Fruit fly (Drosophila melanogaster) whole organism, prepupa: ENCODE results near the gene CG5861.
A peak's percentile ranks its signal among the peaks of the same experiment; 100 is the strongest.

Experiments
- Blimp-1 ChIP-seq: fragments of 200-800 bp; sonication (Bioruptor generic); optimal IDR thresholded peaks from 3 replicates; lab custom pipeline; 2017; ENCODE audit warnings: missing biosample characterization, missing genetic modification characterization, mild to moderate bottlenecking, moderate library complexity, missing genetic modification reagents
- CG10669 ChIP-seq: fragments of 200-800 bp; sonication (Bioruptor generic); optimal IDR thresholded peaks from 3 replicates; lab custom pipeline; 2018; ENCODE audit warnings: missing biosample characterization, mild to moderate bottlenecking, missing genetic modification characterization, moderate library complexity
- CG11294 ChIP-seq: fragments of 200-800 bp; sonication (Bioruptor generic); IDR thresholded peaks from 2 replicates; pipeline ENCODE4 v1.3.6; 2022; ENCODE audit warnings: missing biosample characterization, missing genetic modification characterization
- CG11762 ChIP-seq: fragments of 200-800 bp; sonication (Bioruptor generic); optimal IDR thresholded peaks from 3 replicates; lab custom pipeline; 2016; ENCODE audit warnings: missing biosample characterization, missing genetic modification characterization; ENCODE audit not compliant: insufficient read depth
- CG11902 ChIP-seq: fragments of 200-800 bp; sonication (Bioruptor generic); optimal IDR thresholded peaks from 3 replicates; lab custom pipeline; 2016; ENCODE audit warnings: missing biosample characterization, missing genetic modification characterization
- CG15336 ChIP-seq: fragments of 200-800 bp; sonication (Bioruptor generic); IDR thresholded peaks from 2 replicates; pipeline ENCODE4 v1.3.6; 2022; ENCODE audit warnings: missing biosample characterization, missing genetic modification characterization
- CG1621 ChIP-seq: fragments of 200-800 bp; sonication (Bioruptor generic); optimal IDR thresholded peaks from 3 replicates; lab custom pipeline; 2018; ENCODE audit warnings: missing biosample characterization, mild to moderate bottlenecking, missing genetic modification characterization
- CG16779 ChIP-seq: fragments of 200-800 bp; sonication (Bioruptor generic); optimal IDR thresholded peaks from 3 replicates; lab custom pipeline; 2017; ENCODE audit warnings: missing biosample characterization, mild to moderate bottlenecking, missing genetic modification characterization
- CG31627 ChIP-seq: fragments of 200-800 bp; sonication (Bioruptor generic); optimal IDR thresholded peaks from 3 replicates; lab custom pipeline; 2016; ENCODE audit warnings: missing biosample characterization, missing genetic modification characterization
- CG32006 ChIP-seq: fragments of 200-800 bp; sonication (Bioruptor generic); optimal IDR thresholded peaks from 3 replicates; lab custom pipeline; 2017; ENCODE audit warnings: missing biosample characterization, mild to moderate bottlenecking, missing genetic modification characterization
- CG34406 ChIP-seq: fragments of 200-800 bp; sonication (Bioruptor generic); optimal IDR thresholded peaks from 3 replicates; lab custom pipeline; 2016; ENCODE audit warnings: missing biosample characterization, missing genetic modification characterization
- CG3919 ChIP-seq: fragments of 200-800 bp; sonication (Bioruptor generic); optimal IDR thresholded peaks from 3 replicates; lab custom pipeline; 2016; ENCODE audit warnings: missing biosample characterization, missing genetic modification characterization
- CG4318 ChIP-seq: fragments of 200-800 bp; sonication (Bioruptor generic); optimal IDR thresholded peaks from 3 replicates; lab custom pipeline; 2017; ENCODE audit warnings: missing biosample characterization, mild to moderate bottlenecking, missing genetic modification characterization
- CG6163 ChIP-seq: fragments of 200-800 bp; sonication (Bioruptor generic); IDR thresholded peaks from 3 replicates; pipeline ENCODE4 v1.3.6; 2022; ENCODE audit warnings: missing biosample characterization, missing genetic modification characterization
- CG6792 ChIP-seq: fragments of 200-800 bp; sonication (Bioruptor generic); optimal IDR thresholded peaks from 3 replicates; lab custom pipeline; 2016; ENCODE audit warnings: missing biosample characterization, missing genetic modification characterization
- CG6808 ChIP-seq: fragments of 200-800 bp; sonication (Bioruptor generic); optimal IDR thresholded peaks from 3 replicates; lab custom pipeline; 2017; ENCODE audit warnings: missing biosample characterization, missing genetic modification characterization, mild to moderate bottlenecking, moderate library complexity, missing genetic modification reagents
- CG6854 ChIP-seq: fragments of 200-800 bp; sonication (Bioruptor generic); optimal IDR thresholded peaks from 2 replicates; lab custom pipeline; 2017; ENCODE audit warnings: missing biosample characterization, mild to moderate bottlenecking, missing genetic modification characterization
- CG7368 ChIP-seq: fragments of 200-800 bp; sonication (Bioruptor generic); optimal IDR thresholded peaks from 3 replicates; lab custom pipeline; 2016; ENCODE audit warnings: missing biosample characterization, missing genetic modification characterization
- CG8119 ChIP-seq: fragments of 200-800 bp; sonication (Bioruptor generic); IDR thresholded peaks from 3 replicates; pipeline ENCODE4 v1.3.6; 2022; ENCODE audit warnings: missing biosample characterization, missing genetic modification characterization
- CG8319 ChIP-seq: fragments of 200-800 bp; sonication (Bioruptor generic); optimal IDR thresholded peaks from 3 replicates; lab custom pipeline; 2016; ENCODE audit warnings: missing biosample characterization, missing genetic modification characterization
- CG8632 ChIP-seq: fragments of 200-800 bp; sonication (Bioruptor generic); optimal IDR thresholded peaks from 3 replicates; lab custom pipeline; 2016; ENCODE audit warnings: missing biosample characterization, missing genetic modification characterization
- CG9139 ChIP-seq: fragments of 200-800 bp; sonication (Bioruptor generic); optimal IDR thresholded peaks from 3 replicates; lab custom pipeline; 2017; ENCODE audit warnings: missing biosample characterization, mild to moderate bottlenecking, missing genetic modification characterization
- Eip78C ChIP-seq: fragments of 200-800 bp; sonication (Bioruptor generic); peaks from one replicate; lab custom pipeline; 2016; ENCODE audit warnings: missing biosample characterization, missing genetic modification characterization
- Eip93F ChIP-seq: fragments of 200-800 bp; sonication (Bioruptor generic); optimal IDR thresholded peaks from 2 replicates; lab custom pipeline; 2016; ENCODE audit warnings: missing biosample characterization, mild to moderate bottlenecking, missing genetic modification characterization
- Ets21C ChIP-seq: fragments of 200-800 bp; sonication (Bioruptor generic); optimal IDR thresholded peaks from 3 replicates; lab custom pipeline; 2016; ENCODE audit warnings: missing biosample characterization, missing genetic modification characterization
- Ets96B ChIP-seq: fragments of 200-800 bp; optimal IDR thresholded peaks from 2 replicates; lab custom pipeline; 2019; ENCODE audit warnings: missing biosample characterization, mild to moderate bottlenecking, missing genetic modification characterization, moderate library complexity
- Gug ChIP-seq: fragments of 200-800 bp; sonication (Bioruptor generic); IDR thresholded peaks from 2 replicates; pipeline ENCODE4 v1.3.6; 2022; ENCODE audit warnings: missing biosample characterization, missing genetic modification characterization
- Hr38 ChIP-seq: sonication (Bioruptor generic); optimal IDR thresholded peaks from 2 replicates; lab custom pipeline; 2016; ENCODE audit warnings: missing biosample characterization, missing genetic modification characterization
- Hr39 ChIP-seq: fragments of 200-800 bp; sonication (Bioruptor generic); optimal IDR thresholded peaks from 2 replicates; lab custom pipeline; 2016; ENCODE audit warnings: missing biosample characterization, missing genetic modification characterization
- Hr4 ChIP-seq: fragments of 200-800 bp; sonication (Bioruptor generic); optimal IDR thresholded peaks from 3 replicates; lab custom pipeline; 2016; ENCODE audit warnings: missing biosample characterization, missing genetic modification characterization
- Lpt ChIP-seq: fragments of 200-800 bp; sonication (Bioruptor generic); optimal IDR thresholded peaks from 3 replicates; lab custom pipeline; 2016; ENCODE audit warnings: missing biosample characterization, missing genetic modification characterization
- Met ChIP-seq: fragments of 200-800 bp; sonication (Bioruptor generic); optimal IDR thresholded peaks from 3 replicates; lab custom pipeline; 2016; ENCODE audit warnings: missing biosample characterization, missing genetic modification characterization
- OdsH ChIP-seq: fragments of 200-800 bp; sonication (Bioruptor generic); optimal IDR thresholded peaks from 3 replicates; lab custom pipeline; 2016; ENCODE audit warnings: missing biosample characterization, missing genetic modification characterization
- Sox102F ChIP-seq: fragments of 200-800 bp; sonication (Bioruptor generic); optimal IDR thresholded peaks from 2 replicates; lab custom pipeline; 2016; ENCODE audit warnings: missing biosample characterization, mild to moderate bottlenecking, missing genetic modification characterization
- Sox14 ChIP-seq: fragments of 200-800 bp; sonication (Bioruptor generic); optimal IDR thresholded peaks from 3 replicates; lab custom pipeline; 2016; ENCODE audit warnings: missing biosample characterization, missing genetic modification characterization
- achi ChIP-seq: fragments of 200-800 bp; sonication (Bioruptor generic); optimal IDR thresholded peaks from 3 replicates; lab custom pipeline; 2016; ENCODE audit warnings: missing biosample characterization, missing genetic modification characterization
- cyc ChIP-seq: fragments of 200-800 bp; sonication (Bioruptor generic); optimal IDR thresholded peaks from 3 replicates; lab custom pipeline; 2016; ENCODE audit warnings: missing biosample characterization, missing genetic modification characterization
- dsx ChIP-seq: fragments of 200-800 bp; optimal IDR thresholded peaks from 3 replicates; lab custom pipeline; 2019; ENCODE audit warnings: missing biosample characterization, mild to moderate bottlenecking, missing genetic modification characterization, moderate library complexity; ENCODE audit not compliant: poor library complexity, severe bottlenecking
- eg ChIP-seq: fragments of 200-800 bp; sonication (Bioruptor generic); IDR thresholded peaks from 3 replicates; pipeline ENCODE4 v1.3.6; 2022; ENCODE audit warnings: missing biosample characterization, missing genetic modification characterization
- esn ChIP-seq: fragments of 200-800 bp; sonication (Bioruptor generic); optimal IDR thresholded peaks from 2 replicates; lab custom pipeline; 2016; ENCODE audit warnings: missing biosample characterization, mild to moderate bottlenecking, missing genetic modification characterization, moderate library complexity
- fd59A ChIP-seq: fragments of 200-800 bp; sonication (Bioruptor generic); optimal IDR thresholded peaks from 2 replicates; lab custom pipeline; 2017; ENCODE audit warnings: missing biosample characterization, mild to moderate bottlenecking, missing genetic modification characterization, missing genetic modification reagents
- fd85E ChIP-seq: fragments of 200-800 bp; sonication (Bioruptor generic); optimal IDR thresholded peaks from 3 replicates; lab custom pipeline; 2016; ENCODE audit warnings: missing biosample characterization, missing genetic modification characterization
- fkh ChIP-seq: fragments of 200-800 bp; sonication (Bioruptor generic); optimal IDR thresholded peaks from 3 replicates; lab custom pipeline; 2017; ENCODE audit warnings: missing biosample characterization, mild to moderate bottlenecking, missing genetic modification characterization, moderate library complexity
- net ChIP-seq: fragments of 200-800 bp; sonication (Bioruptor generic); optimal IDR thresholded peaks from 3 replicates; lab custom pipeline; 2016; ENCODE audit warnings: missing biosample characterization, missing genetic modification characterization
- pdm3 ChIP-seq: fragments of 200-800 bp; sonication (Bioruptor generic); optimal IDR thresholded peaks from 3 replicates; lab custom pipeline; 2016; ENCODE audit warnings: missing biosample characterization, missing genetic modification characterization
- salr ChIP-seq, 2 experiments: fragments of 200-800 bp; sonication (Bioruptor generic); optimal IDR thresholded peaks; 3 replicates each; lab custom pipeline; 2016 to 2018; ENCODE audit warnings: missing biosample characterization in 2 of 2, missing genetic modification characterization in 2 of 2, mild to moderate bottlenecking in 1 of 2
- spab ChIP-seq: fragments of 200-800 bp; sonication (Bioruptor generic); optimal IDR thresholded peaks from 2 replicates; lab custom pipeline; 2017; ENCODE audit warnings: missing biosample characterization, mild to moderate bottlenecking, missing genetic modification characterization, missing genetic modification reagents
- ss ChIP-seq, 2 experiments: fragments of 200-800 bp; sonication (Bioruptor generic); optimal IDR thresholded peaks; 2 replicates in 1 of 2; 3 replicates in 1 of 2; lab custom pipeline; 2017 to 2018; ENCODE audit warnings: mild to moderate bottlenecking in 2 of 2, missing biosample characterization in 2 of 2, missing genetic modification characterization in 2 of 2, moderate library complexity in 1 of 2
- topi ChIP-seq: fragments of 200-800 bp; sonication (Bioruptor generic); optimal IDR thresholded peaks from 3 replicates; lab custom pipeline; 2016; ENCODE audit warnings: missing biosample characterization, missing genetic modification characterization

The CG5861 gene

dm6 chr2L:16271486-16271806 lies 35.7 kb downstream of the CG5861 start (continued):
- TF ChIP-seq dsx: peak; percentile 31
- TF ChIP-seq net (GFP tag; lab: Kevin White, UChicago): peak; percentile 33
- TF ChIP-seq spab (GFP tag; lab: Kevin White, UChicago): no peak
- TF ChIP-seq OdsH (GFP tag; lab: Kevin White, UChicago): no peak
- TF ChIP-seq fkh (GFP tag; lab: Kevin White, UChicago): peak; percentile 59
- TF ChIP-seq CG3919 (GFP tag; lab: Kevin White, UChicago): no peak
- no peak for TF ChIP-seq CG11294

- no peak for TF ChIP-seq fd59A (GFP tag; lab: Kevin White, UChicago)
- no peak for TF ChIP-seq Sox102F
- TF ChIP-seq OdsH (GFP tag; lab: Kevin White, UChicago): peak; percentile 30
- TF ChIP-seq Gug (GFP tag; lab: Robert Waterston, UW): no peak
- TF ChIP-seq CG11902 (GFP tag; lab: Kevin White, UChicago): no peak
- no peak for TF ChIP-seq CG9139 (GFP tag; lab: Kevin White, UChicago)
- no peak for TF ChIP-seq CG7368 (GFP tag; lab: Kevin White, UChicago)
- no peak for TF ChIP-seq ss (GFP tag; optimal IDR thresholded peaks at IDR 0.05; lab: Kevin White, UChicago)
- peak; percentile 50 for TF ChIP-seq esn
- no peak for TF ChIP-seq CG34406 (GFP tag; lab: Kevin White, UChicago)
- TF ChIP-seq fkh (GFP tag; lab: Kevin White, UChicago): peak; percentile 50
- no peak for TF ChIP-seq CG6163 (GFP tag; lab: Robert Waterston, UW)
- TF ChIP-seq CG8632 (GFP tag; lab: Kevin White, UChicago): no peak
- no peak for TF ChIP-seq CG8119 (GFP tag; lab: Robert Waterston, UW)
- no peak for TF ChIP-seq CG4318 (GFP tag; lab: Kevin White, UChicago)
- TF ChIP-seq Blimp-1 (GFP tag; lab: Kevin White, UChicago): no peak
- no peak for TF ChIP-seq CG15336 (GFP tag; lab: Robert Waterston, UW)
- TF ChIP-seq CG6808 (GFP tag; lab: Kevin White, UChicago): no peak
- no peak for TF ChIP-seq Sox14 (GFP tag; lab: Kevin White, UChicago)
- no peak for TF ChIP-seq Lpt (GFP tag; lab: Kevin White, UChicago)
- peak; percentile 34 for TF ChIP-seq achi (GFP tag; lab: Kevin White, UChicago)
- no peak for TF ChIP-seq CG11762 (GFP tag; lab: Kevin White, UChicago)
- TF ChIP-seq cyc (GFP tag; lab: Kevin White, UChicago): peak; percentile 27
- no peak for TF ChIP-seq dsx
- TF ChIP-seq pdm3: peak; percentile 13
- no peak for TF ChIP-seq Ets21C (GFP tag; lab: Kevin White, UChicago)
- TF ChIP-seq CG31627: peak; percentile 41
- TF ChIP-seq spab (GFP tag; lab: Kevin White, UChicago): no peak
- peak; percentile 53 for TF ChIP-seq Eip78C (GFP tag; lab: Kevin White, UChicago)
- TF ChIP-seq Met (GFP tag; lab: Kevin White, UChicago): peak; percentile 15
- TF ChIP-seq Eip93F (GFP tag; lab: Kevin White, UChicago): peak; percentile 20
- TF ChIP-seq CG32006 (GFP tag; lab: Kevin White, UChicago): peak; percentile 69
- TF ChIP-seq CG10669 (GFP tag; lab: Kevin White, UChicago): no peak
- no peak for TF ChIP-seq CG8319 (GFP tag; lab: Kevin White, UChicago)
- no peak for TF ChIP-seq Hr38 (GFP tag; lab: Kevin White, UChicago)
- TF ChIP-seq CG6792: no peak
- TF ChIP-seq eg (GFP tag; lab: Robert Waterston, UW): no peak
- TF ChIP-seq CG1621 (tag; lab: Kevin White, UChicago): no peak
- peak; percentile 41 for TF ChIP-seq topi (GFP tag; lab: Kevin White, UChicago)
- TF ChIP-seq Hr4: peak; percentile 44
- no peak for TF ChIP-seq CG6854 (GFP tag; lab: Kevin White, UChicago)
- no peak for TF ChIP-seq CG16779 (tag; lab: Kevin White, UChicago)
- no peak for TF ChIP-seq salr (GFP tag; optimal IDR thresholded peaks at IDR 0.05; lab: Kevin White, UChicago)
- no peak for TF ChIP-seq Hr39 (GFP tag; lab: Kevin White, UChicago)
- no peak for TF ChIP-seq Ets96B (tag; lab: Kevin White, UChicago)
- TF ChIP-seq fd85E (GFP tag; lab: Kevin White, UChicago): no peak
Observed at dm6 chr2L:16270667-16271485, 36.2 kb downstream of the CG5861 start.
